Fruit fly (Drosophila melanogaster) whole organism, embryonic: ENCODE measurements around the gene CG17717.
A peak's percentile ranks its signal among the peaks of the same experiment; 100 is the strongest.

ENCODE experiments used
- Bdp1 ChIP-seq: fragments of 200-800 bp; sonication (Bioruptor generic); optimal IDR thresholded peaks from 3 replicates; lab custom pipeline; 2016; ENCODE audit warnings: missing biosample characterization, missing genetic modification characterization
- Bteb2 ChIP-seq: fragments of 200-800 bp; sonication (Bioruptor generic); optimal IDR thresholded peaks from 2 replicates; lab custom pipeline; 2016; ENCODE audit warnings: missing biosample characterization, missing genetic modification characterization
- CG10267 ChIP-seq: fragments of 200-800 bp; sonication (Bioruptor generic); optimal IDR thresholded peaks from 2 replicates; lab custom pipeline; 2018; ENCODE audit warnings: missing biosample characterization, mild to moderate bottlenecking, missing genetic modification characterization, moderate library complexity
- CG10366 ChIP-seq: fragments of 200-800 bp; sonication (Bioruptor generic); IDR thresholded peaks from 2 replicates; pipeline ENCODE4 v1.3.6; 2022; ENCODE audit warnings: missing biosample characterization, missing genetic modification characterization
- CG13287 ChIP-seq: fragments of 200-800 bp; sonication (Bioruptor generic); IDR thresholded peaks from 2 replicates; pipeline ENCODE4 v1.3.6; 2022; ENCODE audit warnings: missing biosample characterization, missing genetic modification characterization; ENCODE audit not compliant: partially characterized antibody
- CG14965 ChIP-seq: fragments of 200-800 bp; sonication (Bioruptor generic); optimal IDR thresholded peaks from 2 replicates; lab custom pipeline; 2016; ENCODE audit warnings: missing biosample characterization, missing genetic modification characterization, borderline replicate concordance
- CG15011 ChIP-seq: fragments of 200-800 bp; sonication (Bioruptor generic); optimal IDR thresholded peaks from 3 replicates; lab custom pipeline; 2018; ENCODE audit warnings: missing biosample characterization, mild to moderate bottlenecking, missing genetic modification characterization
- CG1647 ChIP-seq: fragments of 200-800 bp; sonication (Bioruptor generic); optimal IDR thresholded peaks from 3 replicates; lab custom pipeline; 2016; ENCODE audit warnings: missing biosample characterization, missing genetic modification characterization
- CG16779 ChIP-seq: fragments of 200-800 bp; sonication (Bioruptor generic); IDR thresholded peaks from 2 replicates; pipeline ENCODE4 v1.3.6; 2022; ENCODE audit warnings: missing biosample characterization, missing genetic modification characterization
- CG17385 ChIP-seq: fragments of 200-800 bp; sonication (Bioruptor generic); optimal IDR thresholded peaks from 3 replicates; lab custom pipeline; 2018; ENCODE audit warnings: missing biosample characterization, mild to moderate bottlenecking, missing genetic modification characterization
- CG32767 ChIP-seq: fragments of 200-800 bp; sonication (Bioruptor generic); IDR thresholded peaks from 2 replicates; pipeline ENCODE4 v1.3.6; 2022; ENCODE audit warnings: missing biosample characterization, missing genetic modification characterization
- CG3847 ChIP-seq: fragments of 200-800 bp; sonication (Bioruptor generic); IDR thresholded peaks from 2 replicates; pipeline ENCODE4 v1.3.6; 2022; ENCODE audit warnings: missing biosample characterization, missing genetic modification characterization
- CG4282 ChIP-seq: fragments of 200-800 bp; sonication (Bioruptor generic); optimal IDR thresholded peaks from 2 replicates; lab custom pipeline; 2016; ENCODE audit warnings: missing biosample characterization, missing genetic modification characterization
- CG5245 ChIP-seq: fragments of 200-800 bp; sonication (Bioruptor generic); optimal IDR thresholded peaks from 3 replicates; lab custom pipeline; 2016; ENCODE audit warnings: missing biosample characterization, missing genetic modification characterization
- CG7963 ChIP-seq: fragments of 200-800 bp; sonication (Bioruptor generic); IDR thresholded peaks from 3 replicates; pipeline ENCODE4 v1.3.6; 2022; ENCODE audit warnings: missing biosample characterization, missing genetic modification characterization; ENCODE audit not compliant: partially characterized antibody
- CG8089 ChIP-seq: fragments of 200-800 bp; sonication (Bioruptor generic); optimal IDR thresholded peaks from 3 replicates; lab custom pipeline; 2016; ENCODE audit warnings: missing biosample characterization, missing genetic modification characterization
- CG9215 ChIP-seq: fragments of 200-800 bp; sonication (Bioruptor generic); IDR thresholded peaks from 2 replicates; pipeline ENCODE4 v1.3.6; 2022; ENCODE audit warnings: missing biosample characterization, missing genetic modification characterization
- CTCF ChIP-seq: fragments of 200-800 bp; sonication (Bioruptor generic); optimal IDR thresholded peaks from 2 replicates; lab custom pipeline; 2017; ENCODE audit warnings: missing biosample characterization, mild to moderate bottlenecking, missing genetic modification characterization, moderate library complexity
- Chrac-16 ChIP-seq: fragments of 200-800 bp; sonication (Bioruptor generic); optimal IDR thresholded peaks from 3 replicates; lab custom pipeline; 2016; ENCODE audit warnings: missing biosample characterization, missing genetic modification characterization
- E2f1 ChIP-seq: fragments of 200-800 bp; sonication (Bioruptor generic); IDR thresholded peaks from 2 replicates; pipeline ENCODE4 v1.3.6; 2022; ENCODE audit warnings: missing biosample characterization, missing genetic modification characterization
- ERR ChIP-seq: fragments of 200-800 bp; sonication (Bioruptor generic); optimal IDR thresholded peaks from 2 replicates; lab custom pipeline; 2016; ENCODE audit warnings: missing biosample characterization, missing genetic modification characterization
- Elba2 ChIP-seq: fragments of 200-800 bp; sonication (Bioruptor generic); optimal IDR thresholded peaks from 3 replicates; lab custom pipeline; 2016; ENCODE audit warnings: missing biosample characterization, missing genetic modification characterization
- GATAe ChIP-seq: fragments of 200-800 bp; sonication (Bioruptor generic); conservative IDR thresholded peaks from 2 replicates; pipeline ENCODE4 v1.3.6; 2022; ENCODE audit warnings: missing biosample characterization, missing genetic modification characterization
- Hr51 ChIP-seq, 2 experiments: fragments of 200-800 bp; sonication (Bioruptor generic); optimal IDR thresholded peaks; 2 replicates in 1 of 2; 3 replicates in 1 of 2; lab custom pipeline; 2016 to 2018; ENCODE audit warnings: missing biosample characterization in 2 of 2, missing genetic modification characterization in 2 of 2, mild to moderate bottlenecking in 1 of 2, moderate library complexity in 1 of 2
- Myb ChIP-seq: fragments of 200-800 bp; sonication (Bioruptor generic); optimal IDR thresholded peaks from 2 replicates; lab custom pipeline; 2016; ENCODE audit warnings: missing biosample characterization, missing genetic modification characterization
- PHDP ChIP-seq: fragments of 200-800 bp; sonication (Bioruptor generic); optimal IDR thresholded peaks from 3 replicates; lab custom pipeline; 2018; ENCODE audit warnings: missing biosample characterization, mild to moderate bottlenecking, missing genetic modification characterization, moderate library complexity
- Poxn ChIP-seq: fragments of 200-800 bp; sonication (Bioruptor generic); IDR thresholded peaks from 2 replicates; pipeline ENCODE4 v1.3.6; 2022; ENCODE audit warnings: missing biosample characterization, missing genetic modification characterization
- Ptx1 ChIP-seq: fragments of 200-800 bp; sonication (Bioruptor generic); IDR thresholded peaks from 2 replicates; pipeline ENCODE4 v1.3.6; 2022; ENCODE audit warnings: missing biosample characterization, missing genetic modification characterization
- Sin3A ChIP-seq: fragments of >200 bp; optimal IDR thresholded peaks from 2 replicates; lab custom pipeline; 2018
- Sox102F ChIP-seq: fragments of 200-800 bp; sonication (Bioruptor generic); optimal IDR thresholded peaks from 2 replicates; lab custom pipeline; 2018; ENCODE audit warnings: missing biosample characterization, mild to moderate bottlenecking, missing genetic modification characterization, moderate library complexity
- Usf ChIP-seq: fragments of 200-800 bp; sonication (Bioruptor generic); optimal IDR thresholded peaks from 2 replicates; lab custom pipeline; 2017; ENCODE audit warnings: missing genotype, missing biosample characterization, missing genetic modification characterization
- Xrp1 ChIP-seq: fragments of 200-800 bp; sonication (Bioruptor generic); IDR thresholded peaks from 2 replicates; pipeline ENCODE4 v1.3.6; 2022; ENCODE audit warnings: missing biosample characterization, missing genetic modification characterization
- ac ChIP-seq: fragments of 200-800 bp; sonication (Bioruptor generic); optimal IDR thresholded peaks from 3 replicates; lab custom pipeline; 2017; ENCODE audit warnings: missing biosample characterization, mild to moderate bottlenecking, missing genetic modification characterization
- al ChIP-seq: fragments of 200-800 bp; sonication (Bioruptor generic); IDR thresholded peaks from 2 replicates; pipeline ENCODE4 v1.3.6; 2022; ENCODE audit warnings: missing biosample characterization, missing genetic modification characterization
- ash1 ChIP-seq: fragments of 200-800 bp; sonication (Bioruptor generic); optimal IDR thresholded peaks from 2 replicates; lab custom pipeline; 2018; ENCODE audit warnings: missing biosample characterization, mild to moderate bottlenecking, missing genetic modification characterization
- cas ChIP-seq: fragments of 200-800 bp; sonication (Bioruptor generic); IDR thresholded peaks from 2 replicates; pipeline ENCODE4 v1.3.6; 2022; ENCODE audit warnings: missing biosample characterization, missing genetic modification characterization
- chm ChIP-seq: fragments of 200-800 bp; sonication (Bioruptor generic); IDR thresholded peaks from 2 replicates; pipeline ENCODE4 v1.3.6; 2022; ENCODE audit warnings: missing biosample characterization, missing genetic modification characterization
- dm ChIP-seq: fragments of 200-800 bp; sonication (Bioruptor generic); optimal IDR thresholded peaks from 3 replicates; lab custom pipeline; 2016; ENCODE audit warnings: missing biosample characterization, missing genetic modification characterization
- emc ChIP-seq: fragments of 200-800 bp; sonication (Bioruptor generic); optimal IDR thresholded peaks from 2 replicates; lab custom pipeline; 2016; ENCODE audit warnings: missing biosample characterization, missing genetic modification characterization
- eyg ChIP-seq: fragments of 200-800 bp; sonication (Bioruptor generic); optimal IDR thresholded peaks from 3 replicates; lab custom pipeline; 2016; ENCODE audit warnings: missing biosample characterization, missing genetic modification characterization
- fd3F ChIP-seq: fragments of 200-800 bp; sonication (Bioruptor generic); optimal IDR thresholded peaks from 2 replicates; lab custom pipeline; 2018; ENCODE audit warnings: missing biosample characterization, mild to moderate bottlenecking, missing genetic modification characterization, moderate library complexity
- lbe ChIP-seq: fragments of 200-800 bp; sonication (Bioruptor generic); optimal IDR thresholded peaks from 2 replicates; lab custom pipeline; 2016; ENCODE audit warnings: missing biosample characterization, mild to moderate bottlenecking, missing genetic modification characterization
- luna ChIP-seq: fragments of 200-800 bp; sonication (Bioruptor generic); optimal IDR thresholded peaks from 2 replicates; lab custom pipeline; 2016; ENCODE audit warnings: missing biosample characterization, missing genetic modification characterization
- nom ChIP-seq: fragments of 200-800 bp; sonication (Bioruptor generic); optimal IDR thresholded peaks from 2 replicates; lab custom pipeline; 2017; ENCODE audit warnings: missing biosample characterization, missing genetic modification characterization, mild to moderate bottlenecking, moderate library complexity, missing genetic modification reagents
- odd ChIP-seq: fragments of 200-800 bp; sonication (Bioruptor generic); optimal IDR thresholded peaks from 2 replicates; lab custom pipeline; 2017; ENCODE audit warnings: missing biosample characterization, mild to moderate bottlenecking, missing genetic modification characterization
- peb ChIP-seq: fragments of 200-800 bp; sonication (Bioruptor generic); IDR thresholded peaks from 2 replicates; pipeline ENCODE4 v1.3.6; 2022; ENCODE audit warnings: missing biosample characterization, missing genetic modification characterization
- schlank ChIP-seq: fragments of 200-800 bp; sonication (Bioruptor generic); optimal IDR thresholded peaks from 2 replicates; lab custom pipeline; 2018; ENCODE audit warnings: missing biosample characterization, mild to moderate bottlenecking, missing genetic modification characterization
- sens-2 ChIP-seq: fragments of 200-800 bp; sonication (Bioruptor generic); IDR thresholded peaks from 2 replicates; pipeline ENCODE4 v1.3.6; 2022; ENCODE audit warnings: missing biosample characterization, missing genetic modification characterization
- seq ChIP-seq: fragments of 200-800 bp; sonication (Bioruptor generic); IDR thresholded peaks from 2 replicates; pipeline ENCODE4 v1.3.6; 2022; ENCODE audit warnings: missing biosample characterization, missing genetic modification characterization
- sima ChIP-seq: fragments of 200-800 bp; sonication (Bioruptor generic); optimal IDR thresholded peaks from 2 replicates; lab custom pipeline; 2016; ENCODE audit warnings: missing biosample characterization, missing genetic modification characterization
- slbo ChIP-seq: fragments of 200-800 bp; sonication (Bioruptor generic); IDR thresholded peaks from 2 replicates; pipeline ENCODE4 v1.3.6; 2022; ENCODE audit warnings: missing biosample characterization, missing genetic modification characterization
- slp2 ChIP-seq: fragments of 200-800 bp; sonication (Bioruptor generic); optimal IDR thresholded peaks from 2 replicates; lab custom pipeline; 2016; ENCODE audit warnings: missing biosample characterization, missing genetic modification characterization

CG17717 gene

DNA sequence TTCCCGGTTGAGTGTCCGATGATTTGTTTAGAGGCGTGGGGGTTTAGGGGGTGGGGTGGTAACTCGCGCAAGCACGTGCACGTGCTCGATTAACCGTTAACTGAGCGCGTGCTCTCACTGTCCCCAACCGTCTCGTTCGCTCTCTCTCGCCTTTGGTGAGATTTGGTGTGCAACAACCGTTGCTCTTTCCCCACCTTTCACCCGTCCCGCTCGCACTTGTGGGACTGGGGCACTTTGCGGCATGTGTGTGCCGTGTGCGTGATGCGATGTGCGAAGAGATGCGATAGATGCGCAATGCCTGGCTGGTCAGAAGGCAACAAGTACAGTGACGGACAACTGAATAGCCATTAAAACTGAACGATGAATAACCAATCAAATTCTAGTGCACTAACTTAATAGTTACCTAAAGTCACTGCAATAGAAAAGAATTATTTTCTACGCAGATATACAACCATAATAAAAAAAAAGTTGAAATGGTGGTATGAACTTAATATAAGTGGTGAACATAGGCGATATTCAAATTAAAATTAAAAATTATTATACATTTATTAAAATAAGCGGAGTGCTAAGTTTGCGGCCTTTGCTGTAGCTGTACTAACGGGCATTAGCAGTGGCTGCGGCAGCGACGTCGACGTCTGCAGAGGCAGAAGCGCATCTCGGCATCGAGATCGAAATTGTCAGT is 17.7 kb upstream of the CG17717 start (continued):
- peak; percentile 66 for TF ChIP-seq CG9215 (GFP tag; lab: Robert Waterston, UW)
- peak; percentile 71 for TF ChIP-seq CG5245
- no peak for TF ChIP-seq CG1647 (GFP tag; lab: Kevin White, UChicago)
- peak; percentile 75 for TF ChIP-seq Chrac-16 (GFP tag; lab: Kevin White, UChicago)
- TF ChIP-seq luna (GFP tag; lab: Kevin White, UChicago), result no peak
- TF ChIP-seq eyg (GFP tag; lab: Kevin White, UChicago), result no peak
- TF ChIP-seq Sin3A, result no peak
- TF ChIP-seq CG3847 (GFP tag; lab: Robert Waterston, UW), result peak; percentile 75
- TF ChIP-seq Sox102F, result peak; percentile 90
- peak; percentile 32 for TF ChIP-seq CG8089 (GFP tag; lab: Kevin White, UChicago)
- peak; percentile 69 for TF ChIP-seq slbo (GFP tag; lab: Robert Waterston, UW)
- TF ChIP-seq GATAe (GFP tag; lab: Robert Waterston, UW), result no peak
- no peak for TF ChIP-seq CG7963 (GFP tag; lab: Robert Waterston, UW)
- TF ChIP-seq schlank (tag; lab: Kevin White, UChicago), result no peak
- no peak for TF ChIP-seq nom
- peak; percentile 24 to 92 for TF ChIP-seq Hr51 (GFP tag; optimal IDR thresholded peaks at IDR 0.05; lab: Kevin White, UChicago)
- no peak; the same call in 1 of the 2 replicates for TF ChIP-seq cas (GFP tag; lab: Robert Waterston, UW)
- no peak for TF ChIP-seq Bteb2 (GFP tag; lab: Kevin White, UChicago)
- peak; percentile 82 for TF ChIP-seq Usf (GFP tag; lab: Kevin White, UChicago)
- TF ChIP-seq ERR (GFP tag; lab: Kevin White, UChicago), result no peak
- TF ChIP-seq Ptx1 (GFP tag; lab: Robert Waterston, UW), result peak; percentile 83
- TF ChIP-seq slp2 (GFP tag; lab: Kevin White, UChicago), result peak; percentile 35
- TF ChIP-seq dm (GFP tag; lab: Kevin White, UChicago), result no peak
- TF ChIP-seq Xrp1 (GFP tag; lab: Robert Waterston, UW), result peak; percentile 91
- peak; percentile 85 for TF ChIP-seq seq (GFP tag; lab: Robert Waterston, UW)
- TF ChIP-seq CG32767 (GFP tag; lab: Robert Waterston, UW), result peak; percentile 86
- TF ChIP-seq CG16779 (GFP tag; lab: Robert Waterston, UW), result no peak
- peak; percentile 89 for TF ChIP-seq odd (GFP tag; lab: Kevin White, UChicago)
- TF ChIP-seq CG13287 (GFP tag; lab: Robert Waterston, UW), result no peak
- TF ChIP-seq ac (GFP tag; lab: Kevin White, UChicago), result peak; percentile 80
- TF ChIP-seq CG10366, result peak; percentile 59
- no peak for TF ChIP-seq ash1 (GFP tag; lab: Kevin White, UChicago)
- peak; percentile 78 for TF ChIP-seq E2f1
- TF ChIP-seq fd3F (GFP tag; lab: Kevin White, UChicago), result peak; percentile 65
- TF ChIP-seq PHDP, result peak; percentile 87
- TF ChIP-seq peb, result peak; percentile 81
- no peak for TF ChIP-seq Elba2
- TF ChIP-seq CG17385 (GFP tag; lab: Kevin White, UChicago), result peak; percentile 87
- TF ChIP-seq emc (GFP tag; lab: Kevin White, UChicago), result no peak
- TF ChIP-seq Myb, result no peak
- no peak for TF ChIP-seq al (GFP tag; lab: Robert Waterston, UW)
- peak; percentile 90 for TF ChIP-seq CG10267 (tag; lab: Kevin White, UChicago)
- TF ChIP-seq CG15011 (GFP tag; lab: Kevin White, UChicago), result peak; percentile 79
- TF ChIP-seq sima (GFP tag; lab: Kevin White, UChicago), result no peak
- no peak for TF ChIP-seq CG14965
- TF ChIP-seq chm (GFP tag; lab: Robert Waterston, UW), result peak; percentile 62; the same call in 1 of the 2 replicates
- TF ChIP-seq CTCF, result peak; percentile 40
- peak; percentile 62; the same call in 1 of the 2 replicates for TF ChIP-seq sens-2
- no peak for TF ChIP-seq Bdp1
- peak; percentile 34 for TF ChIP-seq lbe (GFP tag; lab: Kevin White, UChicago)
- no peak for TF ChIP-seq Poxn
- TF ChIP-seq CG4282, result no peak
